Fruit fly (Drosophila melanogaster): Measurements from ENCODE around the gene Hsp27.

Gene Hsp27

DNA sequence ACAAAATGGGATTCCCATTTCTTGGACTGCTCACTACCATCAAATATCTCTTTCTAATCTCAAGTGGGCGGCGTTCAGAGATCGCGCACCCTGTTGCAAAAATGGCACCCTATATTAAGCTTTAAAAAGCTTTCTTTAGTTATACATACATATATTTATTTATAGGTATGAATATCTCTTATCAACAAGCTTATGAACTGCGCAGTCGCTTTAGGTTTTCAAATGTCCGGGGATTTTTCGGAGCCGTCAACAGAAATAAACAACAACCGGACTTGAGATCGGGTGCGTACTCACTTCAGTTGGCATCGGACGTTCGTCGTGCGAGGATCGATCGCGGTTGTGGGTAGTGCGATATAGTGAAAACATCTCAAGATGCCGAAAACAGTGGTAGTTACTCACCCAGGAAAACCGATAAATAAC lies 34.5 kb upstream of the Hsp27 start, which contains the start of gene PGRP-LF (continued):
- peak; percentile 48; the same call in 1 of the 2 replicates for TF ChIP-seq CG9932 (GFP tag; IDR thresholded peaks at IDR 0.05)
- TF ChIP-seq Mrtf (GFP tag; IDR thresholded peaks at IDR 0.05), result no peak
- no peak for TF ChIP-seq Mad (GFP tag; optimal IDR thresholded peaks at IDR 0.05)
- peak; percentile 10 for TF ChIP-seq YL-1 (GFP tag; optimal IDR thresholded peaks at IDR 0.05)
- TF ChIP-seq CG18476 (GFP tag; optimal IDR thresholded peaks at IDR 0.05), result no peak
- TF ChIP-seq CG10274 (GFP tag; optimal IDR thresholded peaks at IDR 0.05), result no peak
- TF ChIP-seq inv (GFP tag; IDR thresholded peaks at IDR 0.05; ENCODE audit: partially characterized antibody), result no peak
- no peak for TF ChIP-seq Sin3A (optimal IDR thresholded peaks at IDR 0.05)
- TF ChIP-seq pho (GFP tag; optimal IDR thresholded peaks at IDR 0.05), result peak; percentile 5
- no peak for TF ChIP-seq rib (GFP tag; IDR thresholded peaks at IDR 0.05)
- TF ChIP-seq Atf3 (GFP tag; optimal IDR thresholded peaks at IDR 0.05), result no peak
- peak in 1 of 2 experiments; percentile 58 for TF ChIP-seq Eip74EF (GFP tag; optimal IDR thresholded peaks at IDR 0.05)
- TF ChIP-seq CG11695 (GFP tag; IDR thresholded peaks at IDR 0.05), result no peak
- TF ChIP-seq kay (GFP tag; optimal IDR thresholded peaks at IDR 0.05), result peak; percentile 36
- no peak for TF ChIP-seq D19A (tag; optimal IDR thresholded peaks at IDR 0.05)
- TF ChIP-seq run (tag; optimal IDR thresholded peaks at IDR 0.05), result no peak
- TF ChIP-seq Hr78 (GFP tag; optimal IDR thresholded peaks at IDR 0.05), result no peak
- peak; percentile 83 for TF ChIP-seq CG34376 (GFP tag; optimal IDR thresholded peaks at IDR 0.05)
- TF ChIP-seq Rfx (GFP tag; IDR thresholded peaks at IDR 0.05), result peak; percentile 53
- no peak for TF ChIP-seq ab (GFP tag; optimal IDR thresholded peaks at IDR 0.05)
- TF ChIP-seq pros (GFP tag; optimal IDR thresholded peaks at IDR 0.05), result peak; percentile 58
- 0 out of 2 replicates have a peak, but pooled peaks have one; percentile 17 for TF ChIP-seq slbo (GFP tag; IDR thresholded peaks at IDR 0.05)
- TF ChIP-seq CG17361 (GFP tag; IDR thresholded peaks at IDR 0.05), result no peak
- no peak for TF ChIP-seq CG30020 (tag; optimal IDR thresholded peaks at IDR 0.05)
- TF ChIP-seq sr (GFP tag; IDR thresholded peaks at IDR 0.05), result peak; percentile 87
- no peak for TF ChIP-seq Xrp1 (GFP tag; IDR thresholded peaks at IDR 0.05)
- no peak for TF ChIP-seq disco-r (GFP tag; optimal IDR thresholded peaks at IDR 0.05)
- no peak for TF ChIP-seq hkb (optimal IDR thresholded peaks at IDR 0.05)
- TF ChIP-seq hkb (GFP tag; IDR thresholded peaks at IDR 0.05), result 0 out of 2 replicates have a peak, but pooled peaks have one; percentile 29
- no peak for TF ChIP-seq CG10462 (GFP tag; optimal IDR thresholded peaks at IDR 0.05)
- no peak for TF ChIP-seq CG7556 (GFP tag; optimal IDR thresholded peaks at IDR 0.05)
- peak; percentile 72 for TF ChIP-seq abd-A (tag; optimal IDR thresholded peaks at IDR 0.05)
- TF ChIP-seq CG11456 (GFP tag; IDR thresholded peaks at IDR 0.05), result no peak
- peak; percentile 68 for TF ChIP-seq Nf-YC (tag; optimal IDR thresholded peaks at IDR 0.05)
- peak; percentile 7 for TF ChIP-seq BtbVII (GFP tag; optimal IDR thresholded peaks at IDR 0.05)
- peak; percentile 82 for TF ChIP-seq CG13624 (GFP tag; optimal IDR thresholded peaks at IDR 0.05)
- no peak for TF ChIP-seq CG10209 (GFP tag; optimal IDR thresholded peaks at IDR 0.05)
- no peak for TF ChIP-seq lmd (GFP tag; IDR thresholded peaks at IDR 0.05)
- TF ChIP-seq CG14441 (GFP tag; IDR thresholded peaks at IDR 0.05), result no peak
- no peak for TF ChIP-seq CG5245 (GFP tag; optimal IDR thresholded peaks at IDR 0.05)
- peak; percentile 94 for TF ChIP-seq CG10366 (GFP tag; IDR thresholded peaks at IDR 0.05)
- TF ChIP-seq CG3847 (GFP tag; IDR thresholded peaks at IDR 0.05), result no peak
- no peak for TF ChIP-seq CG10979 (tag; optimal IDR thresholded peaks at IDR 0.05)
- no peak for TF ChIP-seq CG4854 (GFP tag; optimal IDR thresholded peaks at IDR 0.05)
- no peak for TF ChIP-seq Stat92E (GFP tag; optimal IDR thresholded peaks at IDR 0.05)
- peak; percentile 14; the same call in 1 of the 3 replicates for TF ChIP-seq CG34224 (GFP tag; IDR thresholded peaks at IDR 0.05; ENCODE audit: partially characterized antibody)
- peak; percentile 6 for TF ChIP-seq odd (GFP tag; optimal IDR thresholded peaks at IDR 0.05)
- TF ChIP-seq wdn (GFP tag; IDR thresholded peaks at IDR 0.05), result no peak
- TF ChIP-seq zfh1 (GFP tag; IDR thresholded peaks at IDR 0.05), result no peak
- no peak for TF ChIP-seq Sry-δ (GFP tag; optimal IDR thresholded peaks at IDR 0.05)
- no peak for TF ChIP-seq dan (GFP tag; IDR thresholded peaks at IDR 0.05)
- no peak for TF ChIP-seq CG13775 (GFP tag; optimal IDR thresholded peaks at IDR 0.05)
